Fruit fly (Drosophila melanogaster) whole organism, embryonic: ENCODE measurements around the gene CG32073.

ENCODE experiments used
- Antp ChIP-seq: fragments of 200-800 bp; sonication (Bioruptor generic); optimal IDR thresholded peaks from 3 replicates; lab custom pipeline; 2016; ENCODE audit warnings: missing biosample characterization, missing genetic modification characterization
- BEAF-32 ChIP-seq: fragments of 200-800 bp; sonication (Bioruptor generic); optimal IDR thresholded peaks from 3 replicates; lab custom pipeline; 2017; ENCODE audit warnings: missing biosample characterization, missing genetic modification characterization, mild to moderate bottlenecking, moderate library complexity, missing genetic modification reagents
- CG11456 ChIP-seq: fragments of 200-800 bp; sonication (Bioruptor generic); IDR thresholded peaks from 3 replicates; pipeline ENCODE4 v1.3.6; 2022; ENCODE audit warnings: missing biosample characterization, missing genetic modification characterization
- CG12155 ChIP-seq: fragments of 200-800 bp; sonication (Bioruptor generic); optimal IDR thresholded peaks from 3 replicates; lab custom pipeline; 2016; ENCODE audit warnings: missing biosample characterization, missing genetic modification characterization
- CG1233 ChIP-seq: fragments of 200-800 bp; sonication (Bioruptor generic); optimal IDR thresholded peaks from 4 replicates; lab custom pipeline; 2018; ENCODE audit warnings: missing biosample characterization, mild to moderate bottlenecking, missing genetic modification characterization
- CG13287 ChIP-seq: fragments of 200-800 bp; sonication (Bioruptor generic); IDR thresholded peaks from 2 replicates; pipeline ENCODE4 v1.3.6; 2022; ENCODE audit warnings: missing biosample characterization, missing genetic modification characterization; ENCODE audit not compliant: partially characterized antibody
- CG13296 ChIP-seq: fragments of 200-800 bp; sonication (Bioruptor generic); optimal IDR thresholded peaks from 3 replicates; lab custom pipeline; 2018; ENCODE audit warnings: missing biosample characterization, mild to moderate bottlenecking, missing genetic modification characterization
- CG15601 ChIP-seq: fragments of 200-800 bp; sonication (Bioruptor generic); optimal IDR thresholded peaks from 3 replicates; lab custom pipeline; 2019; ENCODE audit warnings: missing biosample characterization, mild to moderate bottlenecking, missing genetic modification characterization, moderate library complexity
- CG16815 ChIP-seq: fragments of 200-800 bp; sonication (Bioruptor generic); optimal IDR thresholded peaks from 3 replicates; lab custom pipeline; 2017; ENCODE audit warnings: missing biosample characterization, mild to moderate bottlenecking, missing genetic modification characterization
- CG16863 ChIP-seq: fragments of 200-800 bp; sonication (Bioruptor generic); optimal IDR thresholded peaks from 3 replicates; lab custom pipeline; 2016; ENCODE audit warnings: missing biosample characterization, missing genetic modification characterization
- CG18599 ChIP-seq: fragments of 200-800 bp; sonication (Bioruptor generic); optimal IDR thresholded peaks from 3 replicates; lab custom pipeline; 2017; ENCODE audit warnings: missing biosample characterization, missing genetic modification characterization, mild to moderate bottlenecking, moderate library complexity, missing genetic modification reagents
- CG2116 ChIP-seq: fragments of 200-800 bp; sonication (Bioruptor generic); optimal IDR thresholded peaks from 3 replicates; lab custom pipeline; 2018; ENCODE audit warnings: missing biosample characterization, mild to moderate bottlenecking, missing genetic modification characterization
- CG30431 ChIP-seq: fragments of 200-800 bp; sonication (Bioruptor generic); optimal IDR thresholded peaks from 2 replicates; lab custom pipeline; 2017; ENCODE audit warnings: missing biosample characterization, missing genetic modification characterization
- CG3838 ChIP-seq: fragments of 200-800 bp; sonication (Bioruptor generic); optimal IDR thresholded peaks from 3 replicates; lab custom pipeline; 2016; ENCODE audit warnings: missing biosample characterization, missing genetic modification characterization
- CG4282 ChIP-seq: fragments of 200-800 bp; sonication (Bioruptor generic); optimal IDR thresholded peaks from 2 replicates; lab custom pipeline; 2016; ENCODE audit warnings: missing biosample characterization, missing genetic modification characterization
- CG4730 ChIP-seq: fragments of 200-800 bp; sonication (Bioruptor generic); IDR thresholded peaks from 2 replicates; pipeline ENCODE4 v1.3.6; 2022; ENCODE audit warnings: missing biosample characterization, missing genetic modification characterization
- CG6683 ChIP-seq: fragments of 200-800 bp; sonication (Bioruptor generic); optimal IDR thresholded peaks from 2 replicates; lab custom pipeline; 2017; ENCODE audit warnings: missing biosample characterization, mild to moderate bottlenecking, missing genetic modification characterization, missing genetic modification reagents
- CG9609 ChIP-seq: fragments of 200-800 bp; sonication (Bioruptor generic); optimal IDR thresholded peaks from 3 replicates; lab custom pipeline; 2016; ENCODE audit warnings: missing biosample characterization, missing genetic modification characterization
- CG9932 ChIP-seq: fragments of 200-800 bp; sonication (Bioruptor generic); IDR thresholded peaks from 2 replicates; pipeline ENCODE4 v1.3.6; 2022; ENCODE audit warnings: missing biosample characterization, missing genetic modification characterization
- Hand ChIP-seq: fragments of 200-800 bp; sonication (Bioruptor generic); optimal IDR thresholded peaks from 2 replicates; lab custom pipeline; 2017; ENCODE audit warnings: mild to moderate bottlenecking, missing biosample characterization, missing genetic modification reagents, missing genetic modification characterization
- Max ChIP-seq: fragments of 200-800 bp; sonication (Bioruptor generic); optimal IDR thresholded peaks from 2 replicates; lab custom pipeline; 2016; ENCODE audit warnings: missing biosample characterization, mild to moderate bottlenecking, missing genetic modification characterization
- Neu2 ChIP-seq: fragments of 200-800 bp; sonication (Bioruptor generic); optimal IDR thresholded peaks from 3 replicates; lab custom pipeline; 2016; ENCODE audit warnings: missing biosample characterization, missing genetic modification characterization, borderline replicate concordance
- PHDP ChIP-seq: fragments of 200-800 bp; sonication (Bioruptor generic); optimal IDR thresholded peaks from 3 replicates; lab custom pipeline; 2018; ENCODE audit warnings: missing biosample characterization, mild to moderate bottlenecking, missing genetic modification characterization, moderate library complexity
- Rfx ChIP-seq: fragments of 200-800 bp; sonication (Bioruptor generic); IDR thresholded peaks from 2 replicates; pipeline ENCODE4 v1.3.6; 2022; ENCODE audit warnings: missing biosample characterization, missing genetic modification characterization
- Ssrp ChIP-seq: fragments of 200-800 bp; sonication (Bioruptor generic); optimal IDR thresholded peaks from 2 replicates; lab custom pipeline; 2018; ENCODE audit warnings: missing biosample characterization, mild to moderate bottlenecking, missing genetic modification characterization, moderate library complexity
- Tbp ChIP-seq: fragments of >200 bp; optimal IDR thresholded peaks from 2 replicates; lab custom pipeline; 2018; ENCODE audit warnings: missing biosample characterization, missing genetic modification characterization
- YL-1 ChIP-seq: fragments of 200-800 bp; sonication (Bioruptor generic); optimal IDR thresholded peaks from 3 replicates; lab custom pipeline; 2017; ENCODE audit warnings: missing biosample characterization, mild to moderate bottlenecking, missing genetic modification characterization
- ac ChIP-seq: fragments of 200-800 bp; sonication (Bioruptor generic); optimal IDR thresholded peaks from 3 replicates; lab custom pipeline; 2017; ENCODE audit warnings: missing biosample characterization, mild to moderate bottlenecking, missing genetic modification characterization
- chif ChIP-seq, 2 experiments: fragments of 200-800 bp; sonication (Bioruptor generic); optimal IDR thresholded peaks; 3 replicates each; lab custom pipeline; 2016; ENCODE audit warnings: missing biosample characterization in 2 of 2, missing genetic modification characterization in 2 of 2
- crol ChIP-seq: fragments of 200-800 bp; sonication (Bioruptor generic); IDR thresholded peaks from 2 replicates; pipeline ENCODE4 v1.3.6; 2022; ENCODE audit warnings: missing biosample characterization, missing genetic modification characterization
- fd3F ChIP-seq: fragments of 200-800 bp; sonication (Bioruptor generic); optimal IDR thresholded peaks from 2 replicates; lab custom pipeline; 2018; ENCODE audit warnings: missing biosample characterization, mild to moderate bottlenecking, missing genetic modification characterization, moderate library complexity
- fd96Cb ChIP-seq: fragments of 200-800 bp; sonication (Bioruptor generic); optimal IDR thresholded peaks from 2 replicates; lab custom pipeline; 2018; ENCODE audit warnings: missing biosample characterization, mild to moderate bottlenecking, missing genetic modification characterization, moderate library complexity
- gcm ChIP-seq: fragments of 200-800 bp; sonication (Bioruptor generic); optimal IDR thresholded peaks from 2 replicates; lab custom pipeline; 2019; ENCODE audit warnings: missing biosample characterization, mild to moderate bottlenecking, missing genetic modification characterization, moderate library complexity
- gcm2 ChIP-seq: fragments of 200-800 bp; sonication (Bioruptor generic); optimal IDR thresholded peaks from 2 replicates; lab custom pipeline; 2016; ENCODE audit warnings: missing biosample characterization, missing genetic modification characterization
- grau ChIP-seq: fragments of 200-800 bp; optimal IDR thresholded peaks from 3 replicates; lab custom pipeline; 2019; ENCODE audit warnings: missing biosample characterization, mild to moderate bottlenecking, missing genetic modification characterization, moderate library complexity
- gro ChIP-seq: fragments of 200-800 bp; sonication (Bioruptor generic); optimal IDR thresholded peaks from 2 replicates; lab custom pipeline; 2016; ENCODE audit warnings: missing biosample characterization, missing genetic modification characterization
- inv ChIP-seq: fragments of 200-800 bp; sonication (Bioruptor generic); IDR thresholded peaks from 2 replicates; pipeline ENCODE4 v1.3.6; 2022; ENCODE audit warnings: missing biosample characterization, missing genetic modification characterization; ENCODE audit not compliant: partially characterized antibody
- jing ChIP-seq: fragments of 200-800 bp; sonication (Bioruptor generic); optimal IDR thresholded peaks from 2 replicates; lab custom pipeline; 2018; ENCODE audit warnings: missing biosample characterization, mild to moderate bottlenecking, missing genetic modification characterization
- ken ChIP-seq: fragments of 200-800 bp; sonication (Bioruptor generic); IDR thresholded peaks from 3 replicates; pipeline ENCODE4 v1.3.6; 2022; ENCODE audit warnings: missing biosample characterization, missing genetic modification characterization
- kni ChIP-seq: fragments of 200-800 bp; sonication (Bioruptor generic); optimal IDR thresholded peaks from 3 replicates; lab custom pipeline; 2017; ENCODE audit warnings: mild to moderate bottlenecking, missing biosample characterization, missing genetic modification reagents, missing genetic modification characterization
- lov ChIP-seq, 2 experiments: fragments of 200-800 bp in 1 of 2; fragments of >200 bp in 1 of 2; sonication (Bioruptor generic) in 1 of 2; IDR thresholded peaks in 1 of 2; optimal IDR thresholded peaks in 1 of 2; 2 replicates in 1 of 2; 3 replicates in 1 of 2; pipeline versions ENCODE4 v1.3.6 to Lab custom; 2017 to 2022; ENCODE audit warnings: missing biosample characterization in 1 of 2, missing genetic modification characterization in 1 of 2
- mam ChIP-seq: fragments of 200-800 bp; sonication (Bioruptor generic); optimal IDR thresholded peaks from 3 replicates; lab custom pipeline; 2016; ENCODE audit warnings: missing biosample characterization, missing genetic modification characterization
- nerfin-1 ChIP-seq: fragments of 200-800 bp; sonication (Bioruptor generic); optimal IDR thresholded peaks from 3 replicates; lab custom pipeline; 2019; ENCODE audit warnings: missing biosample characterization, mild to moderate bottlenecking, missing genetic modification characterization, moderate library complexity
- repo ChIP-seq: fragments of 200-800 bp; sonication (Bioruptor generic); optimal IDR thresholded peaks from 2 replicates; lab custom pipeline; 2016; ENCODE audit warnings: missing biosample characterization, missing genetic modification characterization
- shn ChIP-seq: fragments of 200-800 bp; sonication (Bioruptor generic); optimal IDR thresholded peaks from 3 replicates; lab custom pipeline; 2016; ENCODE audit warnings: missing biosample characterization, missing genetic modification characterization
- sim ChIP-seq: fragments of 200-800 bp; sonication (Bioruptor generic); IDR thresholded peaks from 2 replicates; pipeline ENCODE4 v1.3.6; 2022; ENCODE audit warnings: missing biosample characterization, missing genetic modification characterization
- ssp ChIP-seq: fragments of 200-800 bp; sonication (Bioruptor generic); IDR thresholded peaks from 2 replicates; pipeline ENCODE4 v1.3.6; 2022; ENCODE audit warnings: missing biosample characterization, missing genetic modification characterization
- tna ChIP-seq: fragments of 200-800 bp; sonication (Bioruptor generic); IDR thresholded peaks from 2 replicates; pipeline ENCODE4 v1.3.6; 2022; ENCODE audit warnings: missing biosample characterization, missing genetic modification characterization; ENCODE audit not compliant: partially characterized antibody
- twi ChIP-seq: fragments of 200-800 bp; optimal IDR thresholded peaks from 2 replicates; lab custom pipeline; 2019; ENCODE audit warnings: missing biosample characterization, mild to moderate bottlenecking, missing genetic modification characterization, moderate library complexity
- unc-4 ChIP-seq: fragments of 200-800 bp; sonication (Bioruptor generic); IDR thresholded peaks from 2 replicates; pipeline ENCODE4 v1.3.6; 2022; ENCODE audit warnings: missing biosample characterization, missing genetic modification characterization; ENCODE audit not compliant: partially characterized antibody

CG32073 gene

dm6 chr3L:11119396-11119900, 12.1 kb upstream of the CG32073 start (continued):
- no peak for TF ChIP-seq CG16815 (GFP tag; lab: Kevin White, UChicago)
- peak; percentile 42 for TF ChIP-seq mam
- TF ChIP-seq gcm (GFP tag; lab: Kevin White, UChicago), result no peak
- no peak for TF ChIP-seq CG4282
- no peak for TF ChIP-seq inv
- no peak for TF ChIP-seq gcm2 (GFP tag; lab: Kevin White, UChicago)
- no peak for TF ChIP-seq lov (optimal IDR thresholded peaks at IDR 0.05; lab: Kevin White, UChicago)
- peak; percentile 35; the same call in 1 of the 3 replicates for TF ChIP-seq lov (GFP tag; IDR thresholded peaks at IDR 0.05; lab: Robert Waterston, UW)
- peak; percentile 63 for TF ChIP-seq Rfx (GFP tag; lab: Robert Waterston, UW)
- TF ChIP-seq CG6683 (GFP tag; lab: Kevin White, UChicago), result no peak
- no peak for TF ChIP-seq CG18599 (GFP tag; lab: Kevin White, UChicago)
- no peak for TF ChIP-seq CG12155
- peak; percentile 59 for TF ChIP-seq CG9932
- TF ChIP-seq crol, result peak; percentile 77
- no peak for TF ChIP-seq fd96Cb
- TF ChIP-seq Hand (GFP tag; lab: Kevin White, UChicago), result no peak
- TF ChIP-seq Antp (GFP tag; lab: Kevin White, UChicago), result peak; percentile 29
- no peak for TF ChIP-seq jing (GFP tag; lab: Kevin White, UChicago)
- TF ChIP-seq CG1233 (GFP tag; lab: Kevin White, UChicago), result no peak
- TF ChIP-seq CG11456 (GFP tag; lab: Robert Waterston, UW), result 0 out of 3 replicates have a peak, but pooled peaks have one; percentile 70
- TF ChIP-seq ken (GFP tag; lab: Robert Waterston, UW), result 0 out of 3 replicates have a peak, but pooled peaks have one; percentile 25
- peak; percentile 5 for TF ChIP-seq grau (tag; lab: Kevin White, UChicago)
- no peak for TF ChIP-seq unc-4 (GFP tag; lab: Robert Waterston, UW)
- no peak for TF ChIP-seq repo (GFP tag; lab: Kevin White, UChicago)
- no peak for TF ChIP-seq CG30431 (GFP tag; lab: Kevin White, UChicago)
- no peak for TF ChIP-seq CG15601 (tag; lab: Kevin White, UChicago)
- TF ChIP-seq Neu2, result no peak
- no peak for TF ChIP-seq PHDP
- no peak for TF ChIP-seq ac (GFP tag; lab: Kevin White, UChicago)
- no peak for TF ChIP-seq Tbp (GFP tag; lab: Kevin White, UChicago)
- TF ChIP-seq twi (tag; lab: Kevin White, UChicago), result no peak
- no peak; the same call in 1 of the 2 replicates for TF ChIP-seq tna (GFP tag; lab: Robert Waterston, UW)
- no peak for TF ChIP-seq Max (GFP tag; lab: Kevin White, UChicago)
- TF ChIP-seq shn, result no peak
- no peak for TF ChIP-seq fd3F (GFP tag; lab: Kevin White, UChicago)
- TF ChIP-seq kni, result no peak
- TF ChIP-seq CG3838, result no peak
- no peak for TF ChIP-seq CG16863
- no peak for TF ChIP-seq CG13287
- 0 out of 2 replicates have a peak, but pooled peaks have one; percentile 10 for TF ChIP-seq CG4730
- no peak for TF ChIP-seq CG13296 (GFP tag; lab: Kevin White, UChicago)
- TF ChIP-seq CG9609, result no peak
- TF ChIP-seq gro, result no peak
- no peak for TF ChIP-seq YL-1
- no peak for TF ChIP-seq Ssrp
- no peak for TF ChIP-seq ssp (GFP tag; lab: Robert Waterston, UW)
- no peak for TF ChIP-seq nerfin-1 (tag; lab: Kevin White, UChicago)
- no peak for TF ChIP-seq chif (GFP tag; optimal IDR thresholded peaks at IDR 0.05; lab: Kevin White, UChicago)
- no peak for TF ChIP-seq CG2116 (GFP tag; lab: Kevin White, UChicago)
- no peak for TF ChIP-seq BEAF-32
- no peak for TF ChIP-seq sim (GFP tag; lab: Robert Waterston, UW)
